Worm (Caenorhabditis elegans): Measurements from ENCODE around the gene Y69A2AR.12.

ce11 chrIV:2537741-2538140 lies 30.7 kb upstream of the Y69A2AR.12 start:
- TF ChIP-seq ceh-82 (tag; optimal IDR thresholded peaks at IDR 0.05) (no peak), aly-2 (tag; optimal IDR thresholded peaks at IDR 0.05) (no peak), unc-62 (GFP tag; optimal IDR thresholded peaks at IDR 0.05) (no peak), fkh-8 (tag; optimal IDR thresholded peaks at IDR 0.05) (no peak), lir-3 (tag; optimal IDR thresholded peaks at IDR 0.05; ENCODE audit: poor library complexity) (no peak)

Data from whole organism, L1 larva.